Worm (Caenorhabditis elegans) whole organism, L4 larva: ENCODE results near the gene lev-8.

Experiments used
- R02D3.7 ChIP-seq: fragments of 150-350 bp; sonication (generic microtip); optimal IDR thresholded peaks from 3 replicates; lab custom pipeline; 2014; ENCODE audit warnings: missing biosample characterization, missing genetic modification characterization
- aly-2 ChIP-seq: sonication (generic microtip); optimal IDR thresholded peaks from 2 replicates; lab custom pipeline; 2018; ENCODE audit warnings: missing biosample characterization, missing genetic modification characterization
- arid-1 ChIP-seq: fragments of 200-800 bp; sonication (Bioruptor generic); conservative IDR thresholded peaks from 2 replicates; pipeline ENCODE4 v1.3.6; 2022; ENCODE audit warnings: missing genetic modification reagents, missing genetic modification characterization, missing compliant biosample characterization
- ceh-32 ChIP-seq: sonication (generic microtip); optimal IDR thresholded peaks from 2 replicates; lab custom pipeline; 2016; ENCODE audit warnings: mild to moderate bottlenecking, missing genetic modification characterization, missing compliant biosample characterization; ENCODE audit not compliant: poor library complexity
- ces-1 ChIP-seq: fragments of 150-350 bp; sonication (generic microtip); optimal IDR thresholded peaks from 4 replicates; lab custom pipeline; 2014; ENCODE audit warnings: missing biosample characterization, missing genetic modification reagents, missing genetic modification characterization
- dpl-1 ChIP-seq: fragments of 150-350 bp; optimal IDR thresholded peaks from 2 replicates; lab custom pipeline; 2014; ENCODE audit warnings: missing biosample characterization, missing genetic modification reagents, missing genetic modification characterization
- mdl-1 ChIP-seq, 2 experiments: fragments of 150-350 bp in 1 of 2; sonication (generic microtip) in 1 of 2; optimal IDR thresholded peaks; 2 replicates each; lab custom pipeline; 2014 to 2017; ENCODE audit warnings: missing biosample characterization in 2 of 2, missing genetic modification characterization in 2 of 2
- mes-2 ChIP-seq: sonication (generic microtip); optimal IDR thresholded peaks from 2 replicates; lab custom pipeline; 2016; ENCODE audit warnings: missing genotype, mild to moderate bottlenecking, missing genetic modification characterization, missing compliant biosample characterization; ENCODE audit not compliant: poor library complexity, severe bottlenecking
- nhr-10 ChIP-seq: fragments of 150-350 bp; optimal IDR thresholded peaks from 2 replicates; lab custom pipeline; 2014; ENCODE audit warnings: missing biosample characterization, missing genetic modification characterization
- nhr-11 ChIP-seq: fragments of 150-350 bp; optimal IDR thresholded peaks from 2 replicates; lab custom pipeline; 2014; ENCODE audit warnings: missing biosample characterization, missing genetic modification characterization
- nhr-28 ChIP-seq: fragments of 150-350 bp; optimal IDR thresholded peaks from 2 replicates; lab custom pipeline; 2014; ENCODE audit warnings: missing biosample characterization, missing genetic modification characterization
- nhr-42 ChIP-seq: fragments of 200-800 bp; sonication (Bioruptor generic); IDR thresholded peaks from 2 replicates; pipeline ENCODE4 v1.3.6; 2022; ENCODE audit warnings: missing genetic modification characterization, missing compliant biosample characterization
- nhr-76 ChIP-seq: fragments of 150-350 bp; optimal IDR thresholded peaks from 2 replicates; lab custom pipeline; 2014; ENCODE audit warnings: missing biosample characterization, missing genetic modification characterization
- ztf-11 ChIP-seq: fragments of 150-350 bp; optimal IDR thresholded peaks from 2 replicates; lab custom pipeline; 2014; ENCODE audit warnings: missing biosample characterization, missing genetic modification characterization

DNA sequence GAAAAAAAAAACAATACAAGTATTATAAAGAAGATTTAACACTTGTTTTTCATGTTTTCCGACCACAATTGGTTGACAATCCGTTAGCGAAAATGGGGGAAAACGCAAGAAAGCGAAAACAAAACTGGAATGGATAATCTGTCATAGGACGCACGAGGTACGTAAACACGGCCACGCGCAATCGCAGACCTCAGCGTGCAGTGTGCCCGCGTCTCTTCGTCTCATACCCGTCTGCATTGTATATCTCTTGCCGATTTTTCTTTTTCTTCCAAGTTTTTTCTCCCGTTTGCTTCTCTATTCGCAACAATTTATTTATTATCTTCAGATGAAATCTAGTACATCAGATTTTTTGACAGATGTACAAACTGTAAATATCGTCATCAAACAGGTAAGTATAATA is 2.9 kb downstream of the lev-8 start, which contains the start of gene trpp-9:
- TF ChIP-seq dpl-1 (GFP tag; lab: Kevin White, UChicago) (peak; percentile 17), ceh-32 (tag; lab: Kevin White, UChicago) (no peak), R02D3.7 (tag; lab: Kevin White, UChicago) (no peak), nhr-10 (no peak), arid-1 (no peak), mes-2 (peak; percentile 55), nhr-76 (no peak), nhr-11 (tag; lab: Kevin White, UChicago) (no peak), mdl-1 (tag; optimal IDR thresholded peaks at IDR 0.05; lab: Kevin White, UChicago) (peak; percentile 77 to 89), nhr-28 (tag; lab: Kevin White, UChicago) (peak; percentile 71), aly-2 (tag; lab: Kevin White, UChicago) (no peak), ces-1 (GFP tag; lab: Kevin White, UChicago) (no peak), ztf-11 (no peak), nhr-42 (no peak)
